Fruit fly (Drosophila melanogaster): ENCODE measurements around the gene CG11470.

DNA sequence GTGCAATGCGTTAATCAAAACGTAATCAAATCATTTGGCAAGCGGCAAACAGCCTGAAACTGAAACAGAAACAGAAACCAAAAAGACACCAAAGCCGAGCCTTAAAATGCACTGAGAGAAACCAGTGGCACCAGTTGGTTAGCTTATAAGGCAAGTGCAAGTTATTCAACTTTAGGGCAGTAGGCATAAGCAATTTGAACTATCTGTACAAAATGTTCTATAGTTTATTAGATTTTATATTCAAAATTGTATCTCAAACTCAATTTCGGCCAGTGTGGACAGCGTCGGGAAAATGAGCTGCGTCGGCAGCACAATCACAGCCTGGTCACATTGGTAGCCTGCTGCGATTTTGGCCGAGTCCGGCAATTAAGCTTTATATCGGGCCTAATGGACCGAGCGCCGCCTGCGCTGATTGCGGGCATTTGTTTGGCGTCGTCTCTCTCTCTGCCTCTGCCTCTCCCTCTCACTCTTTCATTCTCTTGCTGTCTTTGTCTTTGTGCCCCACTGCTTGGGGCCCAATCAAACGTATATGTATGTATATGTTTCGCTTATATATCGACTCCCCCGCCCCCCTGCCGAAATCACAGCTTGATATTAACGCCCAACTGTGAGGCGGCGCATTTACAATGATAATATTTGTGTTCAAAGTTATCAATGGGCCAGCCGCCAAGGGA, 22.4 kb downstream of the CG11470 start:
- TF ChIP-seq insv (optimal IDR thresholded peaks at IDR 0.05): no peak
- TF ChIP-seq h (optimal IDR thresholded peaks at IDR 0.05): no peak
- TF ChIP-seq psq (optimal IDR thresholded peaks at IDR 0.05): no peak
- no peak for TF ChIP-seq Sin3A (optimal IDR thresholded peaks at IDR 0.05)

All from Kc167 (cell line).